Fruit fly (Drosophila melanogaster) whole organism, pupa: ENCODE results near the gene CG14331.

Experiments used
- CG10348 ChIP-seq: fragments of 200-800 bp; sonication (Bioruptor generic); IDR thresholded peaks from 2 replicates; pipeline ENCODE4 v1.3.6; 2022; ENCODE audit warnings: missing biosample characterization, missing genetic modification characterization
- CG12605 ChIP-seq: fragments of 200-800 bp; sonication (Bioruptor generic); IDR thresholded peaks from 2 replicates; pipeline ENCODE4 v1.3.6; 2022; ENCODE audit warnings: missing biosample characterization, missing genetic modification characterization
- CG13204 ChIP-seq: fragments of 200-800 bp; sonication (Bioruptor generic); optimal IDR thresholded peaks from 2 replicates; lab custom pipeline; 2018; ENCODE audit warnings: missing biosample characterization, mild to moderate bottlenecking, missing genetic modification characterization, moderate library complexity
- CG14655 ChIP-seq: fragments of 200-800 bp; sonication (Bioruptor generic); optimal IDR thresholded peaks from 3 replicates; lab custom pipeline; 2017; ENCODE audit warnings: mild to moderate bottlenecking, missing biosample characterization, missing genetic modification reagents, missing genetic modification characterization
- CG15710 ChIP-seq: fragments of 200-800 bp; sonication (Bioruptor generic); optimal IDR thresholded peaks from 2 replicates; lab custom pipeline; 2018; ENCODE audit warnings: missing biosample characterization, mild to moderate bottlenecking, missing genetic modification characterization, moderate library complexity
- CG17806 ChIP-seq: fragments of 200-800 bp; sonication (Bioruptor generic); optimal IDR thresholded peaks from 2 replicates; lab custom pipeline; 2018; ENCODE audit warnings: missing biosample characterization, mild to moderate bottlenecking, missing genetic modification characterization, moderate library complexity
- CG32121 ChIP-seq: fragments of 200-800 bp; sonication (Bioruptor generic); IDR thresholded peaks from 2 replicates; pipeline ENCODE4 v1.3.6; 2022; ENCODE audit warnings: missing biosample characterization, missing genetic modification characterization
- CG34367 ChIP-seq: fragments of 200-800 bp; sonication (Bioruptor generic); optimal IDR thresholded peaks from 2 replicates; lab custom pipeline; 2018; ENCODE audit warnings: missing biosample characterization, mild to moderate bottlenecking, missing genetic modification characterization
- CG4496 ChIP-seq: fragments of 200-800 bp; sonication (Bioruptor generic); IDR thresholded peaks from 3 replicates; pipeline ENCODE4 v1.3.6; 2022; ENCODE audit warnings: missing biosample characterization, missing genetic modification characterization
- CG8159 ChIP-seq: fragments of 200-800 bp; sonication (Bioruptor generic); optimal IDR thresholded peaks from 3 replicates; lab custom pipeline; 2018; ENCODE audit warnings: missing biosample characterization, mild to moderate bottlenecking, missing genetic modification characterization, moderate library complexity
- CG8301 ChIP-seq: fragments of 200-800 bp; sonication (Bioruptor generic); optimal IDR thresholded peaks from 2 replicates; lab custom pipeline; 2018; ENCODE audit warnings: missing biosample characterization, mild to moderate bottlenecking, missing genetic modification characterization
- CG9948 ChIP-seq: fragments of 200-800 bp; sonication (Bioruptor generic); optimal IDR thresholded peaks from 2 replicates; lab custom pipeline; 2018; ENCODE audit warnings: missing biosample characterization, mild to moderate bottlenecking, missing genetic modification characterization, moderate library complexity
- D1 ChIP-seq: fragments of 200-800 bp; sonication (Bioruptor generic); optimal IDR thresholded peaks from 2 replicates; lab custom pipeline; 2018; ENCODE audit warnings: missing biosample characterization, mild to moderate bottlenecking, missing genetic modification characterization, moderate library complexity
- EcR ChIP-seq: fragments of 200-800 bp; sonication (Bioruptor generic); optimal IDR thresholded peaks from 3 replicates; lab custom pipeline; 2019; ENCODE audit warnings: missing biosample characterization, missing genetic modification characterization, mild to moderate bottlenecking, moderate library complexity, missing genetic modification reagents
- Ets98B ChIP-seq: fragments of 200-800 bp; sonication (Bioruptor generic); IDR thresholded peaks from 2 replicates; pipeline ENCODE4 v1.3.6; 2022; ENCODE audit warnings: missing biosample characterization, missing genetic modification characterization
- Pif1A ChIP-seq: fragments of 200-800 bp; sonication (Bioruptor generic); optimal IDR thresholded peaks from 3 replicates; lab custom pipeline; 2016; ENCODE audit warnings: missing biosample characterization, missing genetic modification characterization
- Pif1B ChIP-seq: fragments of 200-800 bp; sonication (Bioruptor generic); optimal IDR thresholded peaks from 3 replicates; lab custom pipeline; 2016; ENCODE audit warnings: missing biosample characterization, missing genetic modification characterization
- Snoo ChIP-seq: fragments of 200-800 bp; sonication (Bioruptor generic); optimal IDR thresholded peaks from 3 replicates; lab custom pipeline; 2017; ENCODE audit warnings: missing biosample characterization, mild to moderate bottlenecking, missing genetic modification characterization, inconsistent platforms
- fd96Ca ChIP-seq: fragments of 200-800 bp; sonication (Bioruptor generic); IDR thresholded peaks from 3 replicates; pipeline ENCODE4 v1.3.6; 2022; ENCODE audit warnings: missing biosample characterization, missing genetic modification characterization
- gl ChIP-seq: fragments of 200-800 bp; sonication (Bioruptor generic); optimal IDR thresholded peaks from 2 replicates; lab custom pipeline; 2018; ENCODE audit warnings: missing biosample characterization, mild to moderate bottlenecking, missing genetic modification characterization
- rn ChIP-seq: fragments of 200-800 bp; sonication (Bioruptor generic); IDR thresholded peaks from 2 replicates; pipeline ENCODE4 v1.3.6; 2022; ENCODE audit warnings: missing biosample characterization, missing genetic modification characterization

Gene CG14331

dm6 chr3R:17418459-17418858, 22.1 kb downstream of the CG14331 start, which contains the start of gene CG42834:
Gene CG42834, plus strand, starts transcription at chr3R:17418759.
- no peak for TF ChIP-seq CG17806 (tag; lab: Kevin White, UChicago)
- no peak for TF ChIP-seq Snoo (tag; lab: Kevin White, UChicago)
- no peak for TF ChIP-seq gl (tag; lab: Kevin White, UChicago)
- no peak for TF ChIP-seq D1 (tag; lab: Kevin White, UChicago)
- no peak for TF ChIP-seq Pif1B (GFP tag; lab: Kevin White, UChicago)
- TF ChIP-seq CG10348 (GFP tag; lab: Robert Waterston, UW) = no peak
- no peak for TF ChIP-seq CG8301 (tag; lab: Kevin White, UChicago)
- TF ChIP-seq CG13204 = no peak
- TF ChIP-seq CG15710 (tag; lab: Kevin White, UChicago) = no peak
- no peak for TF ChIP-seq CG14655
- TF ChIP-seq Ets98B (GFP tag; lab: Robert Waterston, UW) = no peak
- TF ChIP-seq CG9948 (tag; lab: Kevin White, UChicago) = no peak
- TF ChIP-seq CG4496 = no peak
- no peak for TF ChIP-seq rn (GFP tag; lab: Robert Waterston, UW)
- TF ChIP-seq CG12605 = no peak
- no peak for TF ChIP-seq fd96Ca (GFP tag; lab: Robert Waterston, UW)
- no peak for TF ChIP-seq Pif1A
- no peak for TF ChIP-seq CG8159
- no peak for TF ChIP-seq EcR (GFP tag; lab: Kevin White, UChicago)
- no peak for TF ChIP-seq CG34367 (tag; lab: Kevin White, UChicago)
- TF ChIP-seq, all 21 proteins: peak for 0

dm6 chr3R:17417167-17417566, 23.4 kb downstream of the CG14331 start, which contains the start of gene CG33333:
Gene CG33333, plus strand, starts transcription at chr3R:17417467.
- TF ChIP-seq EcR (GFP tag; lab: Kevin White, UChicago) = no peak
- no peak for TF ChIP-seq CG14655
- no peak for TF ChIP-seq CG12605
- TF ChIP-seq gl (tag; lab: Kevin White, UChicago) = no peak
- TF ChIP-seq CG4496 = no peak
- TF ChIP-seq CG9948 (tag; lab: Kevin White, UChicago) = no peak

- TF ChIP-seq CG34367 (tag; lab: Kevin White, UChicago) (no peak), CG8159 (no peak), CG14655 (no peak), CG9948 (tag; lab: Kevin White, UChicago) (no peak), CG17806 (tag; lab: Kevin White, UChicago) (no peak), gl (tag; lab: Kevin White, UChicago) (no peak), Pif1B (GFP tag; lab: Kevin White, UChicago) (no peak), Snoo (tag; lab: Kevin White, UChicago) (no peak)
These were observed 25.1 kb downstream of the CG14331 start, which contains the start of gene CG5866 for dm6 chr3R:17415439-17415838. Gene CG5866, plus strand, starts transcription at chr3R:17415739.

- TF ChIP-seq EcR (GFP tag; lab: Kevin White, UChicago) (no peak), CG17806 (tag; lab: Kevin White, UChicago) (no peak)
These were observed 26.9 kb downstream of the CG14331 start, which contains the start of gene CG42822 for dm6 chr3R:17413601-17414000. Gene CG42822, plus strand, starts transcription at chr3R:17413901.

- TF ChIP-seq CG34367 (tag; lab: Kevin White, UChicago) (no peak), CG10348 (GFP tag; lab: Robert Waterston, UW) (no peak), CG15710 (tag; lab: Kevin White, UChicago) (no peak), CG9948 (tag; lab: Kevin White, UChicago) (no peak), CG12605 (no peak), gl (tag; lab: Kevin White, UChicago) (no peak), rn (GFP tag; lab: Robert Waterston, UW) (no peak), CG4496 (no peak), fd96Ca (GFP tag; lab: Robert Waterston, UW) (no peak), CG17806 (tag; lab: Kevin White, UChicago) (no peak), D1 (tag; lab: Kevin White, UChicago) (no peak), Ets98B (GFP tag; lab: Robert Waterston, UW) (no peak), CG14655 (no peak), Pif1B (GFP tag; lab: Kevin White, UChicago) (no peak), CG8301 (tag; lab: Kevin White, UChicago) (no peak), CG8159 (no peak)
- TF ChIP-seq, all 21 proteins: peak for 0
These were observed 27.9 kb downstream of the CG14331 start, which contains the start of gene CG42821 for dm6 chr3R:17412458-17413127. Gene CG42821, plus strand, starts transcription at chr3R:17413077.

dm6 chr3R:17410808-17411207, 29.7 kb downstream of the CG14331 start, which contains the start of gene CG5863:
Gene CG5863, plus strand, starts transcription at chr3R:17411108.
- TF ChIP-seq CG34367 (tag; lab: Kevin White, UChicago) = no peak
- no peak for TF ChIP-seq Pif1A
- TF ChIP-seq CG32121 (GFP tag; lab: Robert Waterston, UW) = no peak
- no peak for TF ChIP-seq CG14655
- TF ChIP-seq CG8301 (tag; lab: Kevin White, UChicago) = no peak
- TF ChIP-seq Ets98B (GFP tag; lab: Robert Waterston, UW) = no peak
- no peak for TF ChIP-seq Snoo (tag; lab: Kevin White, UChicago)
- no peak for TF ChIP-seq rn (GFP tag; lab: Robert Waterston, UW)
- TF ChIP-seq CG12605 = no peak
